Worm (Caenorhabditis elegans) whole organism, young adult: ENCODE results near the gene F16G10.11.
A peak's percentile ranks its signal among the peaks of the same experiment; 100 is the strongest.

ENCODE experiments used
- B0019.2 ChIP-seq: fragments of 200-800 bp; sonication (Bioruptor generic); conservative IDR thresholded peaks from 2 replicates; pipeline ENCODE4 v1.3.6; 2022; ENCODE audit warnings: missing genetic modification reagents, missing genetic modification characterization, missing compliant biosample characterization
- B0336.3 ChIP-seq: fragments of 200-800 bp; sonication (Bioruptor generic); IDR thresholded peaks from 2 replicates; pipeline ENCODE4 v1.3.6; 2022; ENCODE audit warnings: missing genetic modification characterization, missing compliant biosample characterization
- C06A6.2 ChIP-seq: fragments of 200-800 bp; sonication (Bioruptor generic); conservative IDR thresholded peaks from 2 replicates; pipeline ENCODE4 v1.3.6; 2022; ENCODE audit warnings: missing genetic modification characterization, missing compliant biosample characterization
- F39B2.1 ChIP-seq: fragments of 200-800 bp; sonication (Bioruptor generic); IDR thresholded peaks from 2 replicates; pipeline ENCODE4 v1.3.6; 2022; ENCODE audit warnings: missing genetic modification reagents, missing genetic modification characterization, missing compliant biosample characterization
- F52B5.7 ChIP-seq: sonication (generic microtip); optimal IDR thresholded peaks from 2 replicates; lab custom pipeline; 2016; ENCODE audit warnings: mild to moderate bottlenecking, missing genetic modification characterization, missing compliant biosample characterization
- T07F8.4 ChIP-seq: sonication (generic microtip); optimal IDR thresholded peaks from 2 replicates; lab custom pipeline; 2016; ENCODE audit warnings: mild to moderate bottlenecking, missing genetic modification characterization, moderate library complexity, missing compliant biosample characterization
- Y53F4B.3 ChIP-seq: fragments of 200-800 bp; sonication (Bioruptor generic); IDR thresholded peaks from 2 replicates; pipeline ENCODE4 v1.3.6; 2022; ENCODE audit warnings: missing genetic modification reagents, missing genetic modification characterization, missing compliant biosample characterization
- Y53G8AR.9 ChIP-seq: fragments of 200-800 bp; sonication (Bioruptor generic); conservative IDR thresholded peaks from 2 replicates; pipeline ENCODE4 v1.3.6; 2022; ENCODE audit warnings: missing genetic modification reagents, missing genetic modification characterization, missing compliant biosample characterization
- Y95B8A.8 ChIP-seq: fragments of 200-800 bp; sonication (Bioruptor generic); IDR thresholded peaks from 2 replicates; pipeline ENCODE4 v1.3.6; 2022; ENCODE audit warnings: missing genetic modification reagents, missing genetic modification characterization, missing compliant biosample characterization
- akir-1 ChIP-seq: fragments of 200-800 bp; sonication (Bioruptor generic); optimal IDR thresholded peaks from 2 replicates; lab custom pipeline; 2018; ENCODE audit warnings: mild to moderate bottlenecking, missing genetic modification characterization, moderate library complexity, missing compliant biosample characterization
- aptf-2 ChIP-seq: fragments of 200-800 bp; sonication (Bioruptor generic); conservative IDR thresholded peaks from 2 replicates; pipeline ENCODE4 v1.3.6; 2022; ENCODE audit warnings: missing genetic modification reagents, missing genetic modification characterization, missing compliant biosample characterization
- attf-3 ChIP-seq: fragments of 200-800 bp; sonication (Bioruptor generic); conservative IDR thresholded peaks from 2 replicates; pipeline ENCODE4 v1.3.6; 2022; ENCODE audit warnings: missing genetic modification reagents, missing genetic modification characterization, missing compliant biosample characterization
- attf-6 ChIP-seq: fragments of 200-800 bp; sonication (Bioruptor generic); IDR thresholded peaks from 2 replicates; pipeline ENCODE4 v1.3.6; 2022; ENCODE audit warnings: missing genetic modification reagents, missing genetic modification characterization, missing compliant biosample characterization
- cebp-2 ChIP-seq: fragments of 200-800 bp; sonication (Bioruptor generic); IDR thresholded peaks from 2 replicates; pipeline ENCODE4 v1.3.6; 2022; ENCODE audit warnings: missing genetic modification characterization, missing compliant biosample characterization
- ceh-40 ChIP-seq: fragments of 200-800 bp; sonication (Bioruptor generic); IDR thresholded peaks from 2 replicates; pipeline ENCODE4 v1.3.6; 2022; ENCODE audit warnings: missing genetic modification characterization, missing compliant biosample characterization
- ceh-79 ChIP-seq: sonication (generic microtip); optimal IDR thresholded peaks from 2 replicates; lab custom pipeline; 2017; ENCODE audit warnings: mild to moderate bottlenecking, missing genetic modification characterization, missing compliant biosample characterization
- die-1 ChIP-seq: sonication (generic microtip); optimal IDR thresholded peaks from 2 replicates; lab custom pipeline; 2016; ENCODE audit warnings: missing genotype, mild to moderate bottlenecking, missing genetic modification characterization, missing compliant biosample characterization
- dpff-1 ChIP-seq: sonication (generic microtip); optimal IDR thresholded peaks from 2 replicates; lab custom pipeline; 2017; ENCODE audit warnings: mild to moderate bottlenecking, missing genetic modification characterization, missing compliant biosample characterization
- dpl-1 ChIP-seq: fragments of 150-350 bp; optimal IDR thresholded peaks from 2 replicates; lab custom pipeline; 2014; ENCODE audit warnings: missing biosample characterization, missing genetic modification reagents, missing genetic modification characterization
- egl-18 ChIP-seq: fragments of 200-800 bp; sonication (Bioruptor generic); IDR thresholded peaks from 2 replicates; pipeline ENCODE4 v1.3.6; 2022; ENCODE audit warnings: missing genetic modification reagents, missing genetic modification characterization, missing compliant biosample characterization
- egl-44 ChIP-seq: fragments of 200-800 bp; sonication (Bioruptor generic); IDR thresholded peaks from 2 replicates; pipeline ENCODE4 v1.3.6; 2022; ENCODE audit warnings: missing genetic modification reagents, missing genetic modification characterization, missing compliant biosample characterization
- ets-4 ChIP-seq: fragments of 200-800 bp; sonication (Bioruptor generic); optimal IDR thresholded peaks from 2 replicates; lab custom pipeline; 2018; ENCODE audit warnings: mild to moderate bottlenecking, missing genetic modification characterization, missing compliant biosample characterization
- gei-17 ChIP-seq: fragments of 200-800 bp; sonication (Bioruptor generic); optimal IDR thresholded peaks from 2 replicates; lab custom pipeline; 2018; ENCODE audit warnings: mild to moderate bottlenecking, missing genetic modification characterization, missing compliant biosample characterization
- hmg-1.2 ChIP-seq: fragments of 200-800 bp; sonication (Bioruptor generic); IDR thresholded peaks from 2 replicates; pipeline ENCODE4 v1.3.6; 2022; ENCODE audit warnings: missing genetic modification reagents, missing genetic modification characterization, missing compliant biosample characterization
- lag-1 ChIP-seq: fragments of 200-800 bp; sonication (Bioruptor generic); IDR thresholded peaks from 2 replicates; pipeline ENCODE4 v1.3.6; 2022; ENCODE audit warnings: missing genetic modification reagents, missing genetic modification characterization, missing compliant biosample characterization
- let-607 ChIP-seq, 2 experiments: fragments of 200-800 bp in 1 of 2; sonication (Bioruptor generic) in 1 of 2; sonication (generic microtip) in 1 of 2; optimal IDR thresholded peaks; 2 replicates each; lab custom pipeline; 2016 to 2018; ENCODE audit warnings: mild to moderate bottlenecking in 2 of 2, missing compliant biosample characterization in 2 of 2, missing genetic modification characterization in 2 of 2, moderate library complexity in 2 of 2, missing genotype in 1 of 2
- lin-26 ChIP-seq: fragments of 200-800 bp; sonication (Bioruptor generic); IDR thresholded peaks from 2 replicates; pipeline ENCODE4 v1.3.6; 2022; ENCODE audit warnings: missing genetic modification reagents, missing genetic modification characterization, missing compliant biosample characterization
- lin-40 ChIP-seq: sonication (generic microtip); optimal IDR thresholded peaks from 2 replicates; lab custom pipeline; 2016; ENCODE audit warnings: missing genetic modification characterization, mild to moderate bottlenecking, missing compliant biosample characterization, missing genotype, missing genetic modification reagents
- madf-3 ChIP-seq: fragments of 200-800 bp; sonication (Bioruptor generic); IDR thresholded peaks from 2 replicates; pipeline ENCODE4 v1.3.6; 2022; ENCODE audit warnings: missing genetic modification reagents, missing genetic modification characterization, missing compliant biosample characterization
- mel-28 ChIP-seq: sonication (generic microtip); optimal IDR thresholded peaks from 2 replicates; lab custom pipeline; 2016; ENCODE audit warnings: borderline replicate concordance, mild to moderate bottlenecking, missing genetic modification characterization, missing compliant biosample characterization
- mes-4 ChIP-seq: sonication (generic microtip); optimal IDR thresholded peaks from 2 replicates; lab custom pipeline; 2016; ENCODE audit warnings: missing genotype, missing genetic modification characterization, missing compliant biosample characterization
- nfya-2 ChIP-seq: fragments of 200-800 bp; sonication (Bioruptor generic); IDR thresholded peaks from 2 replicates; pipeline ENCODE4 v1.3.6; 2022; ENCODE audit warnings: missing genetic modification reagents, missing genetic modification characterization, missing compliant biosample characterization
- nhr-120 ChIP-seq: fragments of 200-800 bp; sonication (Bioruptor generic); IDR thresholded peaks from 2 replicates; pipeline ENCODE4 v1.3.6; 2022; ENCODE audit warnings: missing genetic modification characterization, missing compliant biosample characterization
- nhr-27 ChIP-seq: fragments of 200-800 bp; sonication (Bioruptor generic); optimal IDR thresholded peaks from 2 replicates; lab custom pipeline; 2018; ENCODE audit warnings: mild to moderate bottlenecking, missing genetic modification characterization, moderate library complexity, missing compliant biosample characterization
- nhr-80 ChIP-seq: sonication (generic microtip); optimal IDR thresholded peaks from 2 replicates; lab custom pipeline; 2016; ENCODE audit warnings: missing genetic modification characterization, missing compliant biosample characterization
- pbrm-1 ChIP-seq: fragments of 200-800 bp; sonication (Bioruptor generic); IDR thresholded peaks from 2 replicates; pipeline ENCODE4 v1.3.6; 2022; ENCODE audit warnings: missing genetic modification reagents, missing genetic modification characterization, missing compliant biosample characterization
- pha-4 ChIP-seq: fragments of 150-350 bp; sonication (generic microtip); optimal IDR thresholded peaks from 2 replicates; lab custom pipeline; 2014; ENCODE audit warnings: missing biosample characterization, missing genetic modification reagents, missing genetic modification characterization
- rec-8 ChIP-seq, 2 experiments: sonication (generic microtip); optimal IDR thresholded peaks; 2 replicates each; lab custom pipeline; 2016; ENCODE audit warnings: mild to moderate bottlenecking in 2 of 2, missing genetic modification characterization in 2 of 2, missing genetic modification reagents in 2 of 2, missing genotype in 2 of 2, missing biosample characterization in 1 of 2, missing compliant biosample characterization in 1 of 2, moderate library complexity in 1 of 2
- snpc-1.1 ChIP-seq: sonication (generic microtip); optimal IDR thresholded peaks from 2 replicates; lab custom pipeline; 2017; ENCODE audit warnings: missing genetic modification characterization, mild to moderate bottlenecking, missing compliant biosample characterization, antibody characterized with exemption, moderate library complexity, missing genotype, missing genetic modification reagents; ENCODE audit not compliant: insufficient read depth
- snpc-4 ChIP-seq, 5 experiments: fragments of 150-350 bp in 1 of 5; sonication (generic microtip) in 4 of 5; optimal IDR thresholded peaks; 2 replicates each; lab custom pipeline; 2014 to 2018; ENCODE audit warnings: missing genetic modification characterization in 5 of 5, missing biosample characterization in 3 of 5, antibody characterized with exemption in 2 of 5, mild to moderate bottlenecking in 2 of 5, missing compliant biosample characterization in 2 of 5, missing genotype in 2 of 5, moderate library complexity in 2 of 5, missing genetic modification reagents in 1 of 5
- somi-1 ChIP-seq: fragments of 200-800 bp; sonication (Bioruptor generic); optimal IDR thresholded peaks from 2 replicates; lab custom pipeline; 2018; ENCODE audit warnings: mild to moderate bottlenecking, missing genetic modification characterization, missing compliant biosample characterization
- sptf-2 ChIP-seq: fragments of 200-800 bp; sonication (Bioruptor generic); optimal IDR thresholded peaks from 2 replicates; lab custom pipeline; 2018; ENCODE audit warnings: mild to moderate bottlenecking, missing genetic modification characterization, missing compliant biosample characterization
- xnd-1 ChIP-seq: sonication (generic microtip); optimal IDR thresholded peaks from 2 replicates; lab custom pipeline; 2016; ENCODE audit warnings: missing genotype, missing genetic modification reagents, missing genetic modification characterization, missing compliant biosample characterization
- zim-3 ChIP-seq: sonication (generic microtip); optimal IDR thresholded peaks from 2 replicates; lab custom pipeline; 2017; ENCODE audit warnings: mild to moderate bottlenecking, missing genetic modification characterization, moderate library complexity, missing compliant biosample characterization
- ztf-18 ChIP-seq: sonication (generic microtip); optimal IDR thresholded peaks from 2 replicates; lab custom pipeline; 2016; ENCODE audit warnings: missing genotype, mild to moderate bottlenecking, missing genetic modification characterization, missing compliant biosample characterization

Gene F16G10.11

ce11 chrII:2438944-2439343 lies 45.2 kb upstream of the F16G10.11 start:
- TF ChIP-seq somi-1 (GFP tag; lab: Kevin White, UChicago) (no peak), T07F8.4 (tag; lab: Kevin White, UChicago) (no peak), nhr-27 (tag; lab: Kevin White, UChicago) (no peak), madf-3 (GFP tag; lab: Robert Waterston, UW) (no peak), F39B2.1 (no peak), F52B5.7 (no peak), pbrm-1 (GFP tag; lab: Robert Waterston, UW) (no peak), lag-1 (GFP tag; lab: Robert Waterston, UW) (no peak), mel-28 (tag; lab: Kevin White, UChicago) (no peak), zim-3 (tag; lab: Kevin White, UChicago) (no peak), C06A6.2 (no peak), dpl-1 (GFP tag; lab: Kevin White, UChicago) (no peak), B0019.2 (GFP tag; lab: Robert Waterston, UW) (no peak), aptf-2 (no peak), nfya-2 (GFP tag; lab: Robert Waterston, UW) (no peak), sptf-2 (no peak), egl-18 (GFP tag; lab: Robert Waterston, UW) (no peak), ets-4 (GFP tag; lab: Kevin White, UChicago) (no peak), attf-3 (GFP tag; lab: Robert Waterston, UW) (no peak)
- TF ChIP-seq, all 124 proteins: peak for 0

ce11 chrII:2438180-2438579 lies 44.5 kb upstream of the F16G10.11 start:
- TF ChIP-seq snpc-4 (GFP tag; optimal IDR thresholded peaks at IDR 0.05; lab: Kevin White, UChicago) (no peak), snpc-4 (tag; optimal IDR thresholded peaks at IDR 0.05; lab: Kevin White, UChicago) (no peak), mes-4 (tag; lab: Kevin White, UChicago) (no peak), pha-4 (no peak), snpc-1.1 (tag; lab: Kevin White, UChicago) (no peak), attf-6 (no peak), Y95B8A.8 (GFP tag; lab: Robert Waterston, UW) (no peak), die-1 (tag; lab: Kevin White, UChicago) (no peak), rec-8 (tag; optimal IDR thresholded peaks at IDR 0.05; lab: Kevin White, UChicago) (no peak), ceh-40 (GFP tag; lab: Robert Waterston, UW) (no peak)

ce11 chrII:2436757-2437156 lies 43.0 kb upstream of the F16G10.11 start:
- TF ChIP-seq cebp-2 = no peak
- TF ChIP-seq akir-1 = no peak
- peak; percentile 85 for TF ChIP-seq hmg-1.2 (GFP tag; lab: Robert Waterston, UW)

DNA sequence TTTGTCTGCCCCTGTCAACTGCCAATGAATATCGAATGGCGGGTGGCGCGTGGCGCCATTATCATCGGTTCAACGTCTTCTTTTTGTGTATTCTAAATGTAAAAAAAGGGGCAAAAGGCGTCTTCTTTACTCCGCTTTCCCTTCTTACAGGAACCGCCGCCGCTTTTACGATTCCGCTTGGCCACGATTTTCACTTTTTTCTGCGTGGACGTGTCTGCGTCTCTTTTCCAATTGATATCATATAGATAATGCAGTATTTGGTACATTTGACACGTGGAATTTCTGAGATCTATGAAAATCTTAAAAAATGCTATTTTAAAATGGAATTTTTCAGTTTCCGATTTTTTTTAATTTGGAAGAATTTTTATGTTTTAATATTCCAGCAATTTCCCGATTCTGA lies 41.8 kb upstream of the F16G10.11 start:
- TF ChIP-seq ztf-18 (tag; lab: Kevin White, UChicago) (no peak), let-607 (tag; optimal IDR thresholded peaks at IDR 0.05; lab: Kevin White, UChicago) (no peak), gei-17 (GFP tag; lab: Kevin White, UChicago) (no peak), Y53F4B.3 (GFP tag; lab: Robert Waterston, UW) (no peak), nhr-120 (GFP tag; lab: Robert Waterston, UW) (no peak), Y95B8A.8 (GFP tag; lab: Robert Waterston, UW) (no peak), dpff-1 (tag; lab: Kevin White, UChicago) (no peak), B0336.3 (no peak), egl-44 (no peak), lin-40 (no peak), ceh-79 (tag; lab: Kevin White, UChicago) (no peak), xnd-1 (tag; lab: Kevin White, UChicago) (no peak), lin-26 (GFP tag; lab: Robert Waterston, UW) (no peak), nhr-80 (tag; lab: Kevin White, UChicago) (no peak), mel-28 (tag; lab: Kevin White, UChicago) (no peak), snpc-4 (GFP tag; optimal IDR thresholded peaks at IDR 0.05; lab: Kevin White, UChicago) (no peak), snpc-4 (tag; optimal IDR thresholded peaks at IDR 0.05; lab: Kevin White, UChicago) (no peak), Y53G8AR.9 (no peak)
